Worm (Caenorhabditis elegans) whole organism, young adult: ENCODE data around the gene age-1.

Source experiments
- B0019.2 ChIP-seq: fragments of 200-800 bp; sonication (Bioruptor generic); conservative IDR thresholded peaks from 2 replicates; pipeline ENCODE4 v1.3.6; 2022; ENCODE audit warnings: missing genetic modification reagents, missing genetic modification characterization, missing compliant biosample characterization
- C06A6.2 ChIP-seq: fragments of 200-800 bp; sonication (Bioruptor generic); conservative IDR thresholded peaks from 2 replicates; pipeline ENCODE4 v1.3.6; 2022; ENCODE audit warnings: missing genetic modification characterization, missing compliant biosample characterization
- F49E8.2 ChIP-seq: sonication (generic microtip); optimal IDR thresholded peaks from 3 replicates; lab custom pipeline; 2017; ENCODE audit warnings: missing genetic modification characterization, mild to moderate bottlenecking, missing compliant biosample characterization, antibody characterized with exemption, moderate library complexity; ENCODE audit not compliant: insufficient read depth
- F52B5.7 ChIP-seq: sonication (generic microtip); optimal IDR thresholded peaks from 2 replicates; lab custom pipeline; 2016; ENCODE audit warnings: mild to moderate bottlenecking, missing genetic modification characterization, missing compliant biosample characterization
- F57C9.4 ChIP-seq: sonication (generic microtip); optimal IDR thresholded peaks from 2 replicates; lab custom pipeline; 2017; ENCODE audit warnings: mild to moderate bottlenecking, missing genetic modification characterization, missing compliant biosample characterization
- K11D2.4 ChIP-seq: fragments of 200-800 bp; sonication (Bioruptor generic); IDR thresholded peaks from 2 replicates; pipeline ENCODE4 v1.3.6; 2022; ENCODE audit warnings: missing genetic modification reagents, missing genetic modification characterization, missing compliant biosample characterization
- aptf-2 ChIP-seq: fragments of 200-800 bp; sonication (Bioruptor generic); conservative IDR thresholded peaks from 2 replicates; pipeline ENCODE4 v1.3.6; 2022; ENCODE audit warnings: missing genetic modification reagents, missing genetic modification characterization, missing compliant biosample characterization
- aptf-3 ChIP-seq: fragments of 200-800 bp; sonication (Bioruptor generic); IDR thresholded peaks from 2 replicates; pipeline ENCODE4 v1.3.6; 2022; ENCODE audit warnings: missing genetic modification characterization, missing compliant biosample characterization
- bed-2 ChIP-seq: fragments of 200-800 bp; sonication (Bioruptor generic); IDR thresholded peaks from 2 replicates; pipeline ENCODE4 v1.3.6; 2022; ENCODE audit warnings: missing genetic modification reagents, missing genetic modification characterization, missing compliant biosample characterization
- cebp-1 ChIP-seq, 2 experiments: fragments of 200-800 bp in 1 of 2; sonication (Bioruptor generic) in 1 of 2; sonication (generic microtip) in 1 of 2; IDR thresholded peaks in 1 of 2; optimal IDR thresholded peaks in 1 of 2; 2 replicates each; pipeline versions ENCODE4 v1.3.6 to Lab custom; 2017 to 2022; ENCODE audit warnings: missing compliant biosample characterization in 2 of 2, missing genetic modification characterization in 2 of 2, mild to moderate bottlenecking in 1 of 2, missing genetic modification reagents in 1 of 2, moderate library complexity in 1 of 2
- ceh-27 ChIP-seq: fragments of 200-800 bp; sonication (Bioruptor generic); optimal IDR thresholded peaks from 2 replicates; lab custom pipeline; 2018; ENCODE audit warnings: mild to moderate bottlenecking, missing genetic modification characterization, moderate library complexity, missing compliant biosample characterization
- ceh-40 ChIP-seq: fragments of 200-800 bp; sonication (Bioruptor generic); IDR thresholded peaks from 2 replicates; pipeline ENCODE4 v1.3.6; 2022; ENCODE audit warnings: missing genetic modification characterization, missing compliant biosample characterization
- chd-7 ChIP-seq: sonication (generic microtip); optimal IDR thresholded peaks from 2 replicates; lab custom pipeline; 2016; ENCODE audit warnings: mild to moderate bottlenecking, missing genetic modification characterization, moderate library complexity, missing compliant biosample characterization
- dpl-1 ChIP-seq: fragments of 150-350 bp; optimal IDR thresholded peaks from 2 replicates; lab custom pipeline; 2014; ENCODE audit warnings: missing biosample characterization, missing genetic modification reagents, missing genetic modification characterization
- fkh-3 ChIP-seq: sonication (generic microtip); optimal IDR thresholded peaks from 2 replicates; lab custom pipeline; 2016; ENCODE audit warnings: mild to moderate bottlenecking, missing genetic modification characterization, missing compliant biosample characterization
- him-1 ChIP-seq: sonication (generic microtip); optimal IDR thresholded peaks from 2 replicates; lab custom pipeline; 2016; ENCODE audit warnings: missing genotype, missing genetic modification reagents, missing genetic modification characterization, missing compliant biosample characterization
- hlh-12 ChIP-seq: sonication (generic microtip); optimal IDR thresholded peaks from 2 replicates; lab custom pipeline; 2016; ENCODE audit warnings: missing genetic modification characterization, missing compliant biosample characterization
- hmg-20 ChIP-seq: fragments of 200-800 bp; sonication (Bioruptor generic); IDR thresholded peaks from 2 replicates; pipeline ENCODE4 v1.3.6; 2022; ENCODE audit warnings: missing genetic modification reagents, missing genetic modification characterization, missing compliant biosample characterization
- let-607 ChIP-seq, 2 experiments: fragments of 200-800 bp in 1 of 2; sonication (Bioruptor generic) in 1 of 2; sonication (generic microtip) in 1 of 2; optimal IDR thresholded peaks; 2 replicates each; lab custom pipeline; 2016 to 2018; ENCODE audit warnings: mild to moderate bottlenecking in 2 of 2, missing compliant biosample characterization in 2 of 2, missing genetic modification characterization in 2 of 2, moderate library complexity in 2 of 2, missing genotype in 1 of 2
- lin-35 ChIP-seq, 3 experiments: fragments of 150-350 bp in 2 of 3; sonication (generic microtip) in 1 of 3; optimal IDR thresholded peaks; 2 replicates each; lab custom pipeline; 2014 to 2018; ENCODE audit warnings: missing biosample characterization in 3 of 3, missing genetic modification characterization in 3 of 3, missing genetic modification reagents in 3 of 3
- lin-40 ChIP-seq: sonication (generic microtip); optimal IDR thresholded peaks from 2 replicates; lab custom pipeline; 2016; ENCODE audit warnings: missing genetic modification characterization, mild to moderate bottlenecking, missing compliant biosample characterization, missing genotype, missing genetic modification reagents
- madf-8 ChIP-seq: fragments of 200-800 bp; sonication (Bioruptor generic); conservative IDR thresholded peaks from 2 replicates; pipeline ENCODE4 v1.3.6; 2022; ENCODE audit warnings: missing genetic modification reagents, missing genetic modification characterization, missing compliant biosample characterization
- nfya-1 ChIP-seq: sonication (generic microtip); optimal IDR thresholded peaks from 2 replicates; lab custom pipeline; 2017; ENCODE audit warnings: antibody characterized with exemption, missing compliant biosample characterization, missing genetic modification characterization, borderline replicate concordance; ENCODE audit not compliant: insufficient read depth
- nfyb-1 ChIP-seq: fragments of 200-800 bp; sonication (Bioruptor generic); IDR thresholded peaks from 2 replicates; pipeline ENCODE4 v1.3.6; 2022; ENCODE audit warnings: missing genetic modification reagents, missing genetic modification characterization, missing compliant biosample characterization
- rec-8 ChIP-seq, 2 experiments: sonication (generic microtip); optimal IDR thresholded peaks; 2 replicates each; lab custom pipeline; 2016; ENCODE audit warnings: mild to moderate bottlenecking in 2 of 2, missing genetic modification characterization in 2 of 2, missing genetic modification reagents in 2 of 2, missing genotype in 2 of 2, missing biosample characterization in 1 of 2, missing compliant biosample characterization in 1 of 2, moderate library complexity in 1 of 2
- repo-1 ChIP-seq: sonication (generic microtip); optimal IDR thresholded peaks from 2 replicates; lab custom pipeline; 2017; ENCODE audit warnings: mild to moderate bottlenecking, missing genetic modification characterization, missing compliant biosample characterization
- sdz-38 ChIP-seq: sonication (generic microtip); optimal IDR thresholded peaks from 2 replicates; lab custom pipeline; 2016; ENCODE audit warnings: missing genotype, missing genetic modification characterization, missing compliant biosample characterization
- snpc-4 ChIP-seq, 5 experiments: fragments of 150-350 bp in 1 of 5; sonication (generic microtip) in 4 of 5; optimal IDR thresholded peaks; 2 replicates each; lab custom pipeline; 2014 to 2018; ENCODE audit warnings: missing genetic modification characterization in 5 of 5, missing biosample characterization in 3 of 5, antibody characterized with exemption in 2 of 5, mild to moderate bottlenecking in 2 of 5, missing compliant biosample characterization in 2 of 5, missing genotype in 2 of 5, moderate library complexity in 2 of 5, missing genetic modification reagents in 1 of 5
- somi-1 ChIP-seq: fragments of 200-800 bp; sonication (Bioruptor generic); optimal IDR thresholded peaks from 2 replicates; lab custom pipeline; 2018; ENCODE audit warnings: mild to moderate bottlenecking, missing genetic modification characterization, missing compliant biosample characterization
- tbp1 ChIP-seq: fragments of 200-800 bp; sonication (Bioruptor generic); optimal IDR thresholded peaks from 2 replicates; lab custom pipeline; 2018; ENCODE audit warnings: mild to moderate bottlenecking, missing genetic modification characterization, missing compliant biosample characterization
- unc-62 ChIP-seq: fragments of 150-350 bp; optimal IDR thresholded peaks from 2 replicates; lab custom pipeline; 2014; ENCODE audit warnings: missing biosample characterization, missing genetic modification reagents, missing genetic modification characterization
- ztf-25 ChIP-seq: fragments of 200-800 bp; sonication (Bioruptor generic); IDR thresholded peaks from 2 replicates; pipeline ENCODE4 v1.3.6; 2022; ENCODE audit warnings: missing genetic modification reagents, missing genetic modification characterization, missing compliant biosample characterization

The age-1 gene

DNA sequence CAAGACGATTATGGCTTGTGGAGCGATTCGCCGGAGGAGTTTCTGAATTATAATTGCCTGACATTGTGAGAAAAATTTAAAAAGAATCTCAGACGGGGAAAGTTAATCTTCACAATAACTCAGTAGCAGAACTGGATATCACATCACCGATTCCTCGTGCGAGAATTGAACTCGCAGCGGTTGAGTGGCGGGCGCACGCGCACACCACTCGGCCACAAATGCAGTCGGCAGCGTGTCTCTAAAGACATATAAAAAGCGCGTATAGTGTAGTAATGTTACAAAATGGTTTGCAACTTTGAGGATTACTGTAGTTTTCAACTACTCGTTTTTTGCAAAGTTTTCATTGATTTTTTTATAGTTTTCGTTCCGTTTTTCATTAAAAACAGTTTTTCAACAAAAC lies 42.3 kb downstream of the age-1 start (continued):
- TF ChIP-seq aptf-2 (GFP tag; lab: Robert Waterston, UW) (0 out of 2 replicates have a peak, but pooled peaks have one; percentile 58), K11D2.4 (GFP tag; lab: Robert Waterston, UW) (peak; percentile 72), sdz-38 (tag; lab: Kevin White, UChicago) (no peak), cebp-1 (GFP tag; IDR thresholded peaks at IDR 0.05; lab: Robert Waterston, UW) (peak; percentile 56; the same call in 1 of the 2 replicates), cebp-1 (tag; optimal IDR thresholded peaks at IDR 0.05; lab: Kevin White, UChicago) (no peak), F57C9.4 (peak; percentile 72), let-607 (tag; optimal IDR thresholded peaks at IDR 0.05; lab: Kevin White, UChicago) (peak; percentile 67 to 78)

DNA sequence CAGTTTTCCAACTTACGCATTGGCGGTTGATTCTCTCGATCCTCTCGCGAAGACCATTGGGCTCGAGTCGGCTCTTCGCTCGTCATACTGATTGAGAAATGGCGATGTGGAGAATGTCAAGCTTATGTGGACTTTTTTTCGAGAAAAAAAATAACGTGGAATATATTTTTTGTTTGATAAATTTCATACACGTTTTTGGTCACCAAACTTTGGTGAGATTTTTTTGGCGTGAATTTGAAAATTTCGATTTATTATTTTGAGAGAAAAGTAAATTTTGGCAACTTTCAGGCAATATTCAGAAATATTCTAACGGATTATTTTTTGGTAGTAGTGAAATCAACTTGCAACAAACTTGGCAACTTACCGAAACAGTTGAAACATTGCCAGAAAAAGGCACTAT lies 47.8 kb downstream of the age-1 start, which contains the start of gene W02B12.12:
Gene W02B12.12, minus strand, starts transcription at position 101 of the 400 bp plus-strand sequence.
- TF ChIP-seq nfya-1 (tag; lab: Kevin White, UChicago): no peak
- no peak for TF ChIP-seq tbp1
- TF ChIP-seq B0019.2 (GFP tag; lab: Robert Waterston, UW): no peak
- TF ChIP-seq aptf-3 (GFP tag; lab: Robert Waterston, UW): no peak
- TF ChIP-seq lin-40 (tag; lab: Kevin White, UChicago): no peak
- no peak for TF ChIP-seq bed-2 (GFP tag; lab: Robert Waterston, UW)
- no peak for TF ChIP-seq repo-1 (tag; lab: Kevin White, UChicago)
- TF ChIP-seq nfyb-1 (GFP tag; lab: Robert Waterston, UW): no peak
- no peak for TF ChIP-seq snpc-4 (GFP tag; optimal IDR thresholded peaks at IDR 0.05; lab: Kevin White, UChicago)
- no peak for TF ChIP-seq snpc-4 (tag; optimal IDR thresholded peaks at IDR 0.05; lab: Kevin White, UChicago)
- TF ChIP-seq fkh-3 (tag; lab: Kevin White, UChicago): no peak
- TF ChIP-seq C06A6.2 (GFP tag; lab: Robert Waterston, UW): no peak
- TF ChIP-seq somi-1 (GFP tag; lab: Kevin White, UChicago): no peak
- no peak for TF ChIP-seq lin-35 (GFP tag; optimal IDR thresholded peaks at IDR 0.05; lab: Kevin White, UChicago)
- no peak for TF ChIP-seq unc-62
- no peak for TF ChIP-seq dpl-1 (GFP tag; lab: Kevin White, UChicago)
- no peak for TF ChIP-seq ceh-27 (GFP tag; lab: Kevin White, UChicago)
- TF ChIP-seq hmg-20: no peak
- TF ChIP-seq F49E8.2: no peak
- TF ChIP-seq F52B5.7 (tag; lab: Kevin White, UChicago): no peak
- TF ChIP-seq him-1 (tag; lab: Kevin White, UChicago): no peak

DNA sequence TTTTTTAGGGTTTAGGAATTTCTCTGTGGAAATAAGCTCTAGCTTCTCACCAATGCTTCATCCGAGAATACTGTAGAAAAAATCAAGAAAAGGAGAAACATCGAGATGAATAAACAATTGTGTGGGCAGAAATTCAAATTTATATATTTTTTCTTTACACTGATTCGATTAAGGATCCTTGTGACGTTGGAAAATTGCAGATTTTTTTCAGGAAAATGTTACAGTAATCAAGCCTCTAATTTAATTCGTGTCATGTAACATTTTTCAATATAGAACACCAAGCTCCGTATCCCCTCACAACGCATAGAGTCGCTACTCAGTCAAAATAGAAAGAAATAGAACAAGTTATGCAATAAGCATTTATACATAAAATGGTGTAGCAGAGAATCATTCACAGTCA lies 50.4 kb downstream of the age-1 start, which contains the start of gene W02B12.16:
Gene W02B12.16, minus strand, starts transcription at position 101 of the 400 bp plus-strand sequence.
- TF ChIP-seq chd-7 (tag; lab: Kevin White, UChicago) (no peak), rec-8 (tag; optimal IDR thresholded peaks at IDR 0.05; lab: Kevin White, UChicago) (no peak), ztf-25 (GFP tag; lab: Robert Waterston, UW) (no peak), ceh-40 (GFP tag; lab: Robert Waterston, UW) (no peak), madf-8 (no peak), hlh-12 (tag; lab: Kevin White, UChicago) (no peak)
